Worm (Caenorhabditis elegans): ENCODE measurements around the gene sulp-3.

sulp-3 gene

DNA sequence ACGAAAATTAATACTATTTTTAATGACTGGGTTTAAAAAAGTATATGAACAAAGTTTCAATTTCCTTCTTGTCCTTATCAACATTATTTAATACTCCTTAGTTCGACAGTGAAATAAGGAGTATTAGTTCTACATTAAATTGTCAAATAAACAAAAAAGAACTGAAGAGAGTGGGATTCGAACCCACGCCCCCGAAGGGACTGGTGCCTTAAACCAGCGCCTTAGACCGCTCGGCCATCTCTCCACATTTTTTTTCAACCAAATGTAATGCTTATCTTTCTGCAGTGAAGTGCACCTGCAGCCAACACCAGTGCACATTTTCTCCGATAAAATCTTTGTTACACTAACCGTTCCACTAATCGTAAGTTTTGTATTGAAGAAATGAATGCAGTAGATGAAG is 11.1 kb upstream of the sulp-3 start (continued):
- TF ChIP-seq daf-16 (GFP tag; optimal IDR thresholded peaks at IDR 0.05) (no peak), daf-16 (tag; optimal IDR thresholded peaks at IDR 0.05) (peak; percentile 37), nhr-28 (tag; optimal IDR thresholded peaks at IDR 0.05) (no peak), mep-1 (tag; optimal IDR thresholded peaks at IDR 0.05) (peak; percentile 19), egl-43 (GFP tag; IDR thresholded peaks at IDR 0.05) (peak; percentile 77), ceh-28 (tag; optimal IDR thresholded peaks at IDR 0.05) (no peak), sdz-12 (GFP tag; optimal IDR thresholded peaks at IDR 0.05) (no peak), zfp-3 (GFP tag; conservative IDR thresholded peaks at IDR 0.05) (no peak), fos-1 (tag; optimal IDR thresholded peaks at IDR 0.05) (no peak), mes-2 (tag; optimal IDR thresholded peaks at IDR 0.05; ENCODE audit: poor library complexity, severe bottlenecking) (peak; percentile 50), F26F4.8 (GFP tag; conservative IDR thresholded peaks at IDR 0.05) (peak; percentile 62; the same call in 1 of the 2 replicates), pha-4 (GFP tag; IDR thresholded peaks at IDR 0.05) (peak; percentile 63), pha-4 (tag; optimal IDR thresholded peaks at IDR 0.05) (no peak), F44E2.7 (GFP tag; IDR thresholded peaks at IDR 0.05) (no peak)

DNA sequence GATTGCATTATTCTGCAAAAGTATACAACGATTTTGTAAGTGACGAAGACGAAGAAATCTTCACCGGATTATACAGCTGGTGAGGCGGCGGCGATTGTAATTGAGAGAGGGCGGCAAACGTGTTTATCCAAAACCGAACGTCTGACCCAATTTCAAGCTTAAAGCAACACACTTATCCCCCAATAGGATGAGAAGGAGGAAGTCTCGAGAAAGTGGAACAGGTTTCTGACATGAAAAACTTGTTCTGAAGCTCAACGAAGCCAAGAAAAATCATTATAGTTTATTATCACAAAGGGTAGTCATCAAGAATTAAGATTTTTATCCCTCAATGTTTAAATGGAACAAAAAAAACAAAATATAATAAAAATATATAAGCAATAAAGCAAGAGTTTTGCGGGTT is 10.2 kb upstream of the sulp-3 start, which contains the start of gene spp-13:
TSS of gene spp-13 (minus strand) at position 143 of the 400 bp plus-strand sequence.
- TF ChIP-seq dmd-8 (GFP tag; IDR thresholded peaks at IDR 0.05) (no peak), hlh-11 (tag; optimal IDR thresholded peaks at IDR 0.05) (peak; percentile 43), unc-62 (GFP tag; optimal IDR thresholded peaks at IDR 0.05 in 1 of 2) (no peak), unc-62 (tag; optimal IDR thresholded peaks at IDR 0.05) (no peak), unc-130 (GFP tag; optimal IDR thresholded peaks at IDR 0.05) (no peak), R02D3.7 (tag; optimal IDR thresholded peaks at IDR 0.05) (no peak), hif-1 (tag; optimal IDR thresholded peaks at IDR 0.05) (no peak), nhr-42 (GFP tag; IDR thresholded peaks at IDR 0.05) (peak; percentile 24; the same call in 1 of the 2 replicates)

DNA sequence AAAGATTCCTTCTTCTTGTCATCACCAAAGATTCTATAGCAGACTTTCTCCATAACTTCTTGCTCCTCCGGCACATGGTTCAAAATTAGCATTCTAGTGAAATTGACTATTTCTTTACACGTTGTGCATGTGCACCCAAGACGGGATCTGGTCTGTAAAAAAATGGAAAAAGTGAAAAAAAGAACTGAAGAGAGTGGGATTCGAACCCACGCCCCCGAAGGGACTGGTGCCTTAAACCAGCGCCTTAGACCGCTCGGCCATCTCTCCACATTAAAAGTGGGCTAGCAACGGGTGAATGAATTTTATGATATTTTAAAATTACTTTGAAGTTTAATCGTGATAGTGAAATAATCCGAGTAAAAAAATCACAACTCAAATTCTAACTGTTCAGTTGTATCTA is 9.6 kb upstream of the sulp-3 start:
- 0 out of 2 replicates have a peak, but pooled peaks have one; percentile 23 for TF ChIP-seq F44E2.7 (GFP tag; IDR thresholded peaks at IDR 0.05)
- no peak for TF ChIP-seq F49E8.2 (tag; optimal IDR thresholded peaks at IDR 0.05; ENCODE audit: borderline replicate concordance)
- TF ChIP-seq tra-1 (GFP tag; IDR thresholded peaks at IDR 0.05) = peak; percentile 13; the same call in 1 of the 2 replicates
- TF ChIP-seq egl-43 (GFP tag; IDR thresholded peaks at IDR 0.05) = peak; percentile 66; the same call in 1 of the 2 replicates
- TF ChIP-seq F26F4.8 (GFP tag; conservative IDR thresholded peaks at IDR 0.05) = 0 out of 2 replicates have a peak, but pooled peaks have one; percentile 57
- TF ChIP-seq Y48G9A.11 (GFP tag; IDR thresholded peaks at IDR 0.05) = 0 out of 2 replicates have a peak, but pooled peaks have one; percentile 42
- peak; percentile 69; the same call in 1 of the 2 replicates for TF ChIP-seq lim-7 (GFP tag; IDR thresholded peaks at IDR 0.05)
- peak; percentile 72 for TF ChIP-seq aha-1 (tag)
- TF ChIP-seq vab-7 (GFP tag; IDR thresholded peaks at IDR 0.05) = 0 out of 2 replicates have a peak, but pooled peaks have one; percentile 23
- no peak for TF ChIP-seq nhr-25 (tag; optimal IDR thresholded peaks at IDR 0.05; ENCODE audit: borderline replicate concordance, insufficient read depth)
- TF ChIP-seq mes-2 (tag; optimal IDR thresholded peaks at IDR 0.05; ENCODE audit: poor library complexity, severe bottlenecking) = peak; percentile 38
- 0 out of 2 replicates have a peak, but pooled peaks have one; percentile 29 for TF ChIP-seq madf-9 (GFP tag; conservative IDR thresholded peaks at IDR 0.05)
- 0 out of 2 replicates have a peak, but pooled peaks have one; percentile 21 for TF ChIP-seq mdt-29 (GFP tag; IDR thresholded peaks at IDR 0.05)
- TF ChIP-seq dmd-8 (GFP tag; IDR thresholded peaks at IDR 0.05) = peak; percentile 80
- no peak for TF ChIP-seq nhr-28 (tag; optimal IDR thresholded peaks at IDR 0.05)
- no peak for TF ChIP-seq nhr-77 (tag; optimal IDR thresholded peaks at IDR 0.05)
- TF ChIP-seq snpc-1.2 (GFP tag; IDR thresholded peaks at IDR 0.05) = peak; percentile 67
- no peak for TF ChIP-seq nhr-237 (tag; optimal IDR thresholded peaks at IDR 0.05)
- no peak for TF ChIP-seq ZK337.2 (GFP tag; IDR thresholded peaks at IDR 0.05)
- TF ChIP-seq unc-62 (GFP tag; optimal IDR thresholded peaks at IDR 0.05 in 1 of 2) = peak in 1 of 2 experiments; percentile 23
- no peak for TF ChIP-seq unc-62 (tag; optimal IDR thresholded peaks at IDR 0.05)

DNA sequence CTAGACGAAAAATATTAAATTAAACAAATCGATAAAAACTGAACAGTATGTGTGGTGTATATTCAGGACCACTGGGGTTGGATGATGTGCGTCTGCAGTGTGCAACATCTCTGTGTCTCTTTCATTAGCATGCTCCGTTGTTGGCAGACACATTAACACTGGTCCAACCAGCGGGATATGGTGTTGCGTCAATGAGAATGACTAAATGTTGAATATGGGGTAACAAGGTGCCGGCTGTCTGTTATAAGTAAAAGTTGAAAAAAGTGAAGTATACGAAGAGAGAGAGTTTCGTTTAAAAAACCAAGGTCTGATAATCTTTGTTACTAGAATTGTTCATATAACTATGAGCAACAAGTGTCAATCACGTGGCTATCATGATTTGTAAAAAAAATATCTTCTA is 8.7 kb upstream of the sulp-3 start, which contains the start of gene ced-8:
TSS of gene ced-8 (minus strand) at position 101 of the 400 bp plus-strand sequence.
- TF ChIP-seq mdt-29 (GFP tag; IDR thresholded peaks at IDR 0.05) (no peak), spr-1 (tag; optimal IDR thresholded peaks at IDR 0.05) (no peak), ceh-44 (GFP tag; IDR thresholded peaks at IDR 0.05) (no peak), nhr-102 (tag; optimal IDR thresholded peaks at IDR 0.05) (no peak), ceh-62 (tag; optimal IDR thresholded peaks at IDR 0.05) (no peak), nhr-41 (GFP tag; IDR thresholded peaks at IDR 0.05) (no peak)
